Worm (Caenorhabditis elegans): Measurements from ENCODE around the gene cox-10.

Gene cox-10

DNA sequence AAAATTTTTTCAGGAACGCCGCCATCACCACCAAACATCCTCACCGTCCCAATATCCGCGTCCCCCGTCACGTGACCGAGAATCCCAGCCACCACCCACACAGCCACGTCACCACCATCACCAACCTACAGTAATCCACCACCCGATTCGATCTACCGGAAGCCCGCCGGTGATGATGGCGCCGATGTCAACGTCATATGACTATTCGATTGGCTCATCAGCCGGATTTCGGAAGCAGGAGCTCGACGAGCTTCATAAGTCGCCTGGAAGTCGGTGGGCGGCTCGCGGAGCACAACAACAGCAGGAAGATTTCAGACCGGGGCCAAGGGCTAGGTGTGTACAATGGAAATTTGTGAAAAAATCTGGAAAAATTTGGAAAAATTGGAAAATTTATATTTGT, 16.4 kb downstream of the cox-10 start:
- TF ChIP-seq ceh-14 (tag; optimal IDR thresholded peaks at IDR 0.05) (no peak), pat-9 (tag; optimal IDR thresholded peaks at IDR 0.05) (no peak), ceh-9 (tag; optimal IDR thresholded peaks at IDR 0.05) (no peak), ztf-16 (tag; optimal IDR thresholded peaks at IDR 0.05) (no peak)

DNA sequence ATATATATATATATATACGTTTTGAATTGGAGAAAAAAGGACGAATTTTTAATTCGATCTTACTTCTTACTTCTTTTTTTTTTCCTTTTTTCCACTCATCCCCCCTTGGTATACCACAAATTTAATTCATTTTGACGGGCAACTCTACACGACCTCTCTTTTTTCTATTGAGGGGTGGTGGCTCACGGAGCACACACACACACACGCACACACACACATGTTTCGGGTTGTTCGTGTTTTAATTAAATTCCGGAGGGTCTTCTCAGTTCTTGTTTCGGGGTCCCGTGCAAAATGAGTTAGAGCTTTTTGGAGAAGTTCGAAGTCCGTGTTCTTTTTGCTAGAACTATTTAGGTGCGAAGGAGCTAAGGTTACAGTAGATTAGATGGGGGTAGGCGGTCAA, 31.7 kb downstream of the cox-10 start:
- no peak for TF ChIP-seq dmd-4 (tag; optimal IDR thresholded peaks at IDR 0.05; ENCODE audit: borderline replicate concordance)
- TF ChIP-seq ceh-22 (tag; optimal IDR thresholded peaks at IDR 0.05) = no peak
- no peak for TF ChIP-seq eyg-1 (tag; optimal IDR thresholded peaks at IDR 0.05)
- no peak for TF ChIP-seq madf-2 (tag; optimal IDR thresholded peaks at IDR 0.05)
- TF ChIP-seq unc-42 (tag; optimal IDR thresholded peaks at IDR 0.05) = peak; percentile 85

- TF ChIP-seq zip-5 (tag; optimal IDR thresholded peaks at IDR 0.05) = no peak
- no peak for TF ChIP-seq ceh-6 (GFP tag; optimal IDR thresholded peaks at IDR 0.05)
- TF ChIP-seq mec-3 (tag; optimal IDR thresholded peaks at IDR 0.05; ENCODE audit: borderline replicate concordance) = no peak
- TF ChIP-seq F13H6.1 (tag; optimal IDR thresholded peaks at IDR 0.05) = no peak
- TF ChIP-seq hlh-6 (tag; optimal IDR thresholded peaks at IDR 0.05) = peak; percentile 90
- TF ChIP-seq pha-4 (tag; optimal IDR thresholded peaks at IDR 0.05) = no peak
- TF ChIP-seq elt-4 (tag; optimal IDR thresholded peaks at IDR 0.05) = peak; percentile 55
- TF ChIP-seq elt-2 (tag; optimal IDR thresholded peaks at IDR 0.05) = no peak
- no peak for TF ChIP-seq dmd-4 (tag; optimal IDR thresholded peaks at IDR 0.05; ENCODE audit: borderline replicate concordance)
- no peak for TF ChIP-seq Y22D7AL.16 (tag; optimal IDR thresholded peaks at IDR 0.05)
- no peak for TF ChIP-seq ceh-19 (GFP tag; optimal IDR thresholded peaks at IDR 0.05)
- TF ChIP-seq nhr-232 (tag; optimal IDR thresholded peaks at IDR 0.05) = no peak
Observed at ce11 chrII:12715757-12716350, 36.1 kb downstream of the cox-10 start.

ce11 chrII:12722049-12722448, 42.3 kb downstream of the cox-10 start:
- TF ChIP-seq nfya-1 (tag; optimal IDR thresholded peaks at IDR 0.05) = peak; percentile 96
- TF ChIP-seq hlh-8 (tag; optimal IDR thresholded peaks at IDR 0.05) = no peak
- no peak for TF ChIP-seq tbx-2 (tag; optimal IDR thresholded peaks at IDR 0.05)
- TF ChIP-seq hlh-6 (tag; optimal IDR thresholded peaks at IDR 0.05) = no peak

DNA sequence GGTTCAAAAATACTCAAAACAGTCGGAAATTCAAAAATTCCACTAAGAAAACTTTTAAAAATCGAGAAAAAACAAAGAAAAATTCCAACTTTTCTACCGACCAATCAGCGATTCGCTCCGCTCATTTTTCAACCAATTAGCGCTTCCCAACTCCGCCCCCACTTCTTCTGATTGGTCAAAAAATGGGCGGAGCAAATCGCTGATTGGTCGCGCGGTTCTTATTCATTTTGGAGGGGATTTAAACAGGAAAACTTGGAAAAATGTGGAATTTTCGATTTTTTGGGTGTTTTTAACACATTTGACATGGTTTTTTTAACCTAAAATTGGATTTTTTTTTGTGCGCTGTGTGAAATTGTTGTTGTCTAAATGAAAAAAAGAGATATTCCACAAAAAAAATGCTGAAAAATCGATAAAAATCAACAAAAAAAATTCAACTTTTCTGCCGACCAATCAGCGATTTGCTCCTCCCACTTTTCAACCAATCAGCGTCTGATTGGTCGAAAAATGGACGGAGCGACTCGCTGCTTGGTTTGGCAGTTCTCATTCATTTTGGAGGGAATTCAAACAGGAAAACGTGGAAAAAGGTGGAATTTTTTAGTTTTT, 43.0 kb downstream of the cox-10 start:
- TF ChIP-seq F13H6.1 (tag; optimal IDR thresholded peaks at IDR 0.05) = no peak
- TF ChIP-seq nfya-1 (tag; optimal IDR thresholded peaks at IDR 0.05) = peak; percentile 90

DNA sequence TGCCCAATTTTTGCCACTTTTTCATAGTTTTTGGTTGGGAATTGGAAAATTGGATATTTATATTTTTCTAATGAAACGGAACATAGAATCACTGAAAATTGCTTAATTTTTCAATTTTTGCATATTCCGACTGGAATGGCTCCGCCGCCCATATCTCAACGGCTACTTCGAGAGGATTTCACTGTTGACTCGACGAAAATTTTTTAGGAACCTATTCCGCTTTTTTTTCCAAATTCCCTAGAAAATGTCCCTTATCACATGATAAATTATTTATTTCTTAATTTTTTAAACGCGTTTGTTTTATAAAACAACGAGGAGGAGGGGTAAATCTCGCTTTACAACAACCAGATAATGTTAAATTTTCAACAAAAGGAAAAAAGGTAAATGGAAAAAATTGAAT, 47.0 kb downstream of the cox-10 start:
- TF ChIP-seq fkh-10 (GFP tag; optimal IDR thresholded peaks at IDR 0.05) = no peak
- TF ChIP-seq fkh-6 (tag; optimal IDR thresholded peaks at IDR 0.05) = no peak
- TF ChIP-seq ceh-24 (tag; optimal IDR thresholded peaks at IDR 0.05) = no peak
- no peak for TF ChIP-seq ceh-30 (tag; optimal IDR thresholded peaks at IDR 0.05)
- TF ChIP-seq ceh-34 (tag; optimal IDR thresholded peaks at IDR 0.05) = no peak
- TF ChIP-seq syd-9 (tag; optimal IDR thresholded peaks at IDR 0.05) = no peak
- no peak for TF ChIP-seq Y22D7AL.16 (tag; optimal IDR thresholded peaks at IDR 0.05)
- TF ChIP-seq pros-1 (tag; optimal IDR thresholded peaks at IDR 0.05) = no peak
- no peak for TF ChIP-seq hlh-13 (GFP tag; optimal IDR thresholded peaks at IDR 0.05)
- no peak for TF ChIP-seq ref-2 (tag; optimal IDR thresholded peaks at IDR 0.05)
